Fruit fly (Drosophila melanogaster): ENCODE measurements around the gene CG45075.

CG45075 gene

dm6 chr2L:6065823-6066222 lies 25.4 kb upstream of the CG45075 start, which contains the start of the genes Fbw5 and CG9147 (continued):
- peak; percentile 97 for TF ChIP-seq CG7745 (tag; optimal IDR thresholded peaks at IDR 0.05)
- peak; percentile 99 for TF ChIP-seq gce (GFP tag; IDR thresholded peaks at IDR 0.05)
- peak; percentile 100 for TF ChIP-seq sens (GFP tag)
- peak; percentile 99 for TF ChIP-seq CG8388 (GFP tag; optimal IDR thresholded peaks at IDR 0.05)
- peak; percentile 98 for TF ChIP-seq Spps (tag; optimal IDR thresholded peaks at IDR 0.05)
- peak; percentile 97 for TF ChIP-seq grn (GFP tag; optimal IDR thresholded peaks at IDR 0.05)
- TF ChIP-seq dmrt11E (tag; optimal IDR thresholded peaks at IDR 0.05): peak; percentile 100
- TF ChIP-seq disco-r (GFP tag; optimal IDR thresholded peaks at IDR 0.05): peak; percentile 99
- peak; percentile 99 for TF ChIP-seq CG8089 (GFP tag; optimal IDR thresholded peaks at IDR 0.05)
- peak; percentile 100 for TF ChIP-seq CG2875 (GFP tag; optimal IDR thresholded peaks at IDR 0.05)
- peak; percentile 100 for TF ChIP-seq CG12659 (GFP tag; optimal IDR thresholded peaks at IDR 0.05)
- no peak for TF ChIP-seq Trl (optimal IDR thresholded peaks at IDR 0.05)
- TF ChIP-seq Trl (GFP tag; optimal IDR thresholded peaks at IDR 0.05): peak; percentile 100
- TF ChIP-seq Dad (GFP tag; optimal IDR thresholded peaks at IDR 0.05): peak; percentile 99
- peak; percentile 99 for TF ChIP-seq CG2202 (tag; optimal IDR thresholded peaks at IDR 0.05)
- TF ChIP-seq MBD-R2 (GFP tag; IDR thresholded peaks at IDR 0.05): peak; percentile 100
- TF ChIP-seq CG11247 (GFP tag; IDR thresholded peaks at IDR 0.05): peak; percentile 100
- TF ChIP-seq CG17829 (tag; optimal IDR thresholded peaks at IDR 0.05): peak; percentile 99
- peak; percentile 100 for TF ChIP-seq lmd (GFP tag; IDR thresholded peaks at IDR 0.05)
- TF ChIP-seq CG11560 (tag; IDR thresholded peaks at IDR 0.05): peak; percentile 94
- peak; percentile 91 for TF ChIP-seq CG6654 (GFP tag; optimal IDR thresholded peaks at IDR 0.05)
- peak; percentile 96 for TF ChIP-seq Bdp1 (GFP tag; optimal IDR thresholded peaks at IDR 0.05)
- TF ChIP-seq CG31388 (GFP tag; optimal IDR thresholded peaks at IDR 0.05): peak; percentile 99
- peak; percentile 99 for TF ChIP-seq CG18599 (GFP tag; optimal IDR thresholded peaks at IDR 0.05)
- peak; percentile 99 for TF ChIP-seq sens-2 (GFP tag; IDR thresholded peaks at IDR 0.05)
- peak; percentile 99 for TF ChIP-seq salm (tag; optimal IDR thresholded peaks at IDR 0.05)
- peak; percentile 11 for TF ChIP-seq cg (GFP tag; optimal IDR thresholded peaks at IDR 0.05)
- peak; percentile 99 to 100 for TF ChIP-seq Hr51 (GFP tag; optimal IDR thresholded peaks at IDR 0.05)
- TF ChIP-seq kah (GFP tag; optimal IDR thresholded peaks at IDR 0.05): peak; percentile 98
- peak; percentile 99 for TF ChIP-seq CG3847 (GFP tag; IDR thresholded peaks at IDR 0.05)
- TF ChIP-seq Xbp1 (GFP tag; optimal IDR thresholded peaks at IDR 0.05): peak; percentile 100
- peak; percentile 99 to 100 for TF ChIP-seq bsh (GFP tag; optimal IDR thresholded peaks at IDR 0.05)
- peak; percentile 98 for TF ChIP-seq gcm2 (GFP tag; optimal IDR thresholded peaks at IDR 0.05)
- TF ChIP-seq ftz-f1 (GFP tag; optimal IDR thresholded peaks at IDR 0.05): peak; percentile 96
- TF ChIP-seq CG1602 (GFP tag; optimal IDR thresholded peaks at IDR 0.05): peak; percentile 100
- peak; percentile 99 for TF ChIP-seq jigr1 (GFP tag; IDR thresholded peaks at IDR 0.05)
- no peak for TF ChIP-seq sc (optimal IDR thresholded peaks at IDR 0.05)
- peak; percentile 99 for TF ChIP-seq sc (GFP tag; optimal IDR thresholded peaks at IDR 0.05)
- peak; percentile 100 for TF ChIP-seq jing (GFP tag; optimal IDR thresholded peaks at IDR 0.05)
- peak; percentile 100 for TF ChIP-seq sob (GFP tag; IDR thresholded peaks at IDR 0.05)
- TF ChIP-seq CG31365 (tag; optimal IDR thresholded peaks at IDR 0.05): peak; percentile 92
- TF ChIP-seq CG1647 (GFP tag; optimal IDR thresholded peaks at IDR 0.05): peak; percentile 99
- TF ChIP-seq row (GFP tag; IDR thresholded peaks at IDR 0.05): peak; percentile 100
- no peak for TF ChIP-seq Tbp (GFP tag; optimal IDR thresholded peaks at IDR 0.05)
- 0 out of 3 replicates have a peak, but pooled peaks have one; percentile 33 for TF ChIP-seq mld (GFP tag; IDR thresholded peaks at IDR 0.05; ENCODE audit: partially characterized antibody)
- peak; percentile 99 for TF ChIP-seq CHES-1-like (GFP tag; optimal IDR thresholded peaks at IDR 0.05)
- peak; percentile 99 for TF ChIP-seq run (tag; optimal IDR thresholded peaks at IDR 0.05)
- peak; percentile 97 for TF ChIP-seq mirr (GFP tag; optimal IDR thresholded peaks at IDR 0.05)
- peak; percentile 99 for TF ChIP-seq repo (GFP tag; optimal IDR thresholded peaks at IDR 0.05)
- peak; percentile 100 for TF ChIP-seq fd3F (GFP tag; optimal IDR thresholded peaks at IDR 0.05)
- TF ChIP-seq Meics (GFP tag; optimal IDR thresholded peaks at IDR 0.05): peak; percentile 99
- TF ChIP-seq Atf3 (GFP tag; optimal IDR thresholded peaks at IDR 0.05): peak; percentile 99

Measured in whole organism, embryonic.